Fruit fly (Drosophila melanogaster): Measurements from ENCODE around the gene Hexim.

DNA sequence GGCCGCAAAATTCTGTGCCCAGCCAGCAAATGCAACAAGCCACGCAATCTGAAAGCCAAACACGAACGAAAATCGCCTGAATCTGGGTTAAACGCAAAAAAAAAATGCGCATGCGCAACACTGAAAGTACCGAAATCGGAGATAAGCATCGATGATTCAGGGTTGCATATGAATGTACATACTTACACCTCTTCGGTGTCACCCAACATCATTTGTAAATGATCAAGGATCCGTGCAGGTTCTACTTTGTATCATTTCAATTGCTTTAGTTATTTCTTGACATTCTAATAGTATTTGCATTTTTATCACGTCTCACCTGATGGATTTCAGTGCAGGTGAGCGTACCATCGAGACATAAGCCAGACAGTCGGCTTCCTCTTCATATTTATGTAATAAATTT is 17.8 kb downstream of the Hexim start:
- TF ChIP-seq fd85E (GFP tag; optimal IDR thresholded peaks at IDR 0.05) (no peak), Eip78C (GFP tag) (peak; percentile 89), net (GFP tag; optimal IDR thresholded peaks at IDR 0.05) (no peak), acj6 (GFP tag; optimal IDR thresholded peaks at IDR 0.05) (no peak), CG1621 (tag; optimal IDR thresholded peaks at IDR 0.05) (no peak), CG6276 (GFP tag; optimal IDR thresholded peaks at IDR 0.05) (no peak), Hr38 (GFP tag; optimal IDR thresholded peaks at IDR 0.05) (no peak)

All from whole organism, prepupa.